Worm (Caenorhabditis elegans): ENCODE measurements around the gene Y16B4A.2.

DNA sequence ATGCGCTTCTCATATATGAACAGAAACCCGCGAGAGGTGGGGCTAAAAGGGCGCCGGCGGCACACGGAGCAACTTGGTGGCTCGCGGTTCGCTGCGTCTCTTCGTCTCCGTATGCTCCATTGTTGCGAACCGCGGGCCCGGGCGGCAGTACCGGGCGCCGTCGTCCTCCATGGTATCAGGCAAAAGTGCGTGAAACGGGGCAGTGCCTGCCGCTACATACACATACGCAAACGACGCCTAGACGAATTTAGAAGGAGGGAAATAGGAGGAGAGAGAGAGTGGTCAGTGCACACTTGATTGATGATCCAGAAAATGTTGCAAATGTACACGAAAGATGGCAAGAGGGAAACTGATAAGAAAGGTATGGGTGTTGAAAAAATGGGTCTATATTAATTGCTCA, 27.2 kb downstream of the Y16B4A.2 start:
- TF ChIP-seq unc-39 (tag; optimal IDR thresholded peaks at IDR 0.05) (no peak), nhr-76 (tag; optimal IDR thresholded peaks at IDR 0.05) (no peak), unc-62 (GFP tag; optimal IDR thresholded peaks at IDR 0.05 in 1 of 2) (no peak), unc-62 (tag; optimal IDR thresholded peaks at IDR 0.05) (no peak), ama-1 (optimal IDR thresholded peaks at IDR 0.05) (no peak), lin-15B (tag; optimal IDR thresholded peaks at IDR 0.05) (no peak), fos-1 (tag; optimal IDR thresholded peaks at IDR 0.05) (no peak), unc-130 (GFP tag; optimal IDR thresholded peaks at IDR 0.05) (no peak), sdz-12 (GFP tag; optimal IDR thresholded peaks at IDR 0.05) (no peak), egl-27 (tag; optimal IDR thresholded peaks at IDR 0.05) (no peak)
